Worm (Caenorhabditis elegans) whole organism, L3 larva: ENCODE measurements around the gene srsx-11.

Source experiments
- aly-2 ChIP-seq: fragments of 150-350 bp; optimal IDR thresholded peaks from 2 replicates; lab custom pipeline; 2014; ENCODE audit warnings: missing biosample characterization, missing genetic modification characterization
- ceh-82 ChIP-seq: fragments of 150-350 bp; optimal IDR thresholded peaks from 2 replicates; lab custom pipeline; 2014; ENCODE audit warnings: missing biosample characterization, missing genetic modification characterization
- elt-2 ChIP-seq: sonication (generic microtip); optimal IDR thresholded peaks from 2 replicates; lab custom pipeline; 2016; ENCODE audit warnings: missing genetic modification reagents, mild to moderate bottlenecking, missing genetic modification characterization, missing compliant biosample characterization
- fkh-10 ChIP-seq: sonication (generic microtip); optimal IDR thresholded peaks from 2 replicates; lab custom pipeline; 2017; ENCODE audit warnings: missing biosample characterization, missing genetic modification reagents, missing genetic modification characterization
- hmg-11 ChIP-seq: sonication (generic microtip); optimal IDR thresholded peaks from 2 replicates; lab custom pipeline; 2016; ENCODE audit warnings: missing genetic modification characterization, missing compliant biosample characterization
- mdl-1 ChIP-seq: fragments of 150-350 bp; optimal IDR thresholded peaks from 2 replicates; lab custom pipeline; 2014; ENCODE audit warnings: missing biosample characterization, missing genetic modification characterization
- nhr-23 ChIP-seq: fragments of 150-350 bp; optimal IDR thresholded peaks from 2 replicates; lab custom pipeline; 2014; ENCODE audit warnings: missing biosample characterization, missing genetic modification reagents, missing genetic modification characterization
- nhr-28 ChIP-seq: fragments of 150-350 bp; optimal IDR thresholded peaks from 2 replicates; lab custom pipeline; 2014; ENCODE audit warnings: missing biosample characterization, missing genetic modification characterization
- nhr-43 ChIP-seq: sonication (generic microtip); optimal IDR thresholded peaks from 2 replicates; lab custom pipeline; 2016; ENCODE audit warnings: mild to moderate bottlenecking, missing genetic modification characterization, missing compliant biosample characterization; ENCODE audit not compliant: poor library complexity, severe bottlenecking
- nhr-77 ChIP-seq: fragments of 150-350 bp; optimal IDR thresholded peaks from 2 replicates; lab custom pipeline; 2014; ENCODE audit warnings: missing biosample characterization, missing genetic modification characterization
- sea-2 ChIP-seq: fragments of 150-350 bp; sonication (generic microtip); optimal IDR thresholded peaks from 4 replicates; lab custom pipeline; 2014; ENCODE audit warnings: missing biosample characterization, missing genetic modification reagents, missing genetic modification characterization
- unc-39 ChIP-seq: sonication (generic microtip); optimal IDR thresholded peaks from 4 replicates; lab custom pipeline; 2017; ENCODE audit warnings: missing biosample characterization, missing genetic modification characterization
- unc-62 ChIP-seq: fragments of 150-350 bp; sonication (generic microtip); optimal IDR thresholded peaks from 4 replicates; lab custom pipeline; 2014; ENCODE audit warnings: missing biosample characterization, missing genetic modification reagents, missing genetic modification characterization

ce11 chrV:5018067-5018466 is 39.1 kb upstream of the srsx-11 start:
- TF ChIP-seq elt-2 (tag; lab: Kevin White, UChicago): peak; percentile 86
- TF ChIP-seq aly-2 (tag; lab: Kevin White, UChicago): no peak
- no peak for TF ChIP-seq fkh-10 (GFP tag; lab: Kevin White, UChicago)
- no peak for TF ChIP-seq unc-62
- no peak for TF ChIP-seq ceh-82 (tag; lab: Kevin White, UChicago)
- TF ChIP-seq mdl-1 (tag; lab: Kevin White, UChicago): no peak
- no peak for TF ChIP-seq nhr-23 (tag; lab: Kevin White, UChicago)
- TF ChIP-seq sea-2: no peak
- no peak for TF ChIP-seq hmg-11 (tag; lab: Kevin White, UChicago)
- TF ChIP-seq unc-39 (tag; lab: Kevin White, UChicago): no peak
- TF ChIP-seq nhr-77 (tag; lab: Kevin White, UChicago): no peak
- TF ChIP-seq nhr-28: no peak
- TF ChIP-seq nhr-43 (tag; lab: Kevin White, UChicago): no peak
